Worm (Caenorhabditis elegans) whole organism, early embryonic: ENCODE results near the gene rpc-25.

ENCODE experiments used
- B0310.2 ChIP-seq: sonication (generic microtip); optimal IDR thresholded peaks from 2 replicates; lab custom pipeline; 2016; ENCODE audit warnings: mild to moderate bottlenecking, missing genetic modification characterization, missing compliant biosample characterization
- F13C5.2 ChIP-seq: sonication (generic microtip); optimal IDR thresholded peaks from 2 replicates; lab custom pipeline; 2017; ENCODE audit warnings: mild to moderate bottlenecking, missing genetic modification characterization, inconsistent platforms, missing compliant biosample characterization
- aly-1 ChIP-seq: sonication (generic microtip); optimal IDR thresholded peaks from 2 replicates; lab custom pipeline; 2016; ENCODE audit warnings: missing genetic modification characterization, missing compliant biosample characterization
- ama-1 ChIP-seq: fragments of 150-350 bp; optimal IDR thresholded peaks from 2 replicates; lab custom pipeline; 2014
- ceh-13 ChIP-seq: fragments of 200-800 bp; sonication (Bioruptor generic); optimal IDR thresholded peaks from 2 replicates; lab custom pipeline; 2018; ENCODE audit warnings: mild to moderate bottlenecking, missing genetic modification characterization, missing compliant biosample characterization
- ceh-36 ChIP-seq: sonication (generic microtip); optimal IDR thresholded peaks from 2 replicates; lab custom pipeline; 2016; ENCODE audit warnings: missing genetic modification characterization, inconsistent platforms, missing compliant biosample characterization
- ets-7 ChIP-seq: sonication (generic microtip); optimal IDR thresholded peaks from 2 replicates; lab custom pipeline; 2016; ENCODE audit warnings: missing genotype, missing genetic modification characterization, missing compliant biosample characterization
- flt-1 ChIP-seq: fragments of 200-800 bp; sonication (Bioruptor generic); IDR thresholded peaks from 2 replicates; pipeline ENCODE4 v1.3.6; 2022; ENCODE audit warnings: missing genetic modification characterization, missing compliant biosample characterization
- hmbx-1 ChIP-seq: sonication (generic microtip); optimal IDR thresholded peaks from 2 replicates; lab custom pipeline; 2016; ENCODE audit warnings: mild to moderate bottlenecking, missing genetic modification characterization, missing compliant biosample characterization
- hmg-4 ChIP-seq: fragments of 200-800 bp; sonication (Bioruptor generic); optimal IDR thresholded peaks from 2 replicates; lab custom pipeline; 2018; ENCODE audit warnings: mild to moderate bottlenecking, missing genetic modification characterization, missing compliant biosample characterization
- hnd-1 ChIP-seq: sonication (generic microtip); optimal IDR thresholded peaks from 2 replicates; lab custom pipeline; 2016; ENCODE audit warnings: missing genetic modification characterization, missing compliant biosample characterization
- pes-1 ChIP-seq: fragments of 200-800 bp; sonication (Bioruptor generic); IDR thresholded peaks from 2 replicates; pipeline ENCODE4 v1.3.6; 2022; ENCODE audit warnings: missing genetic modification reagents, missing genetic modification characterization, missing compliant biosample characterization
- scrt-1 ChIP-seq: fragments of 200-800 bp; sonication (Bioruptor generic); IDR thresholded peaks from 2 replicates; pipeline ENCODE4 v1.3.6; 2022; ENCODE audit warnings: missing genetic modification characterization, missing compliant biosample characterization
- sea-1 ChIP-seq: fragments of 200-800 bp; sonication (Bioruptor generic); conservative IDR thresholded peaks from 2 replicates; pipeline ENCODE4 v1.3.6; 2022; ENCODE audit warnings: missing genetic modification characterization, missing compliant biosample characterization
- tbx-11 ChIP-seq: fragments of 200-800 bp; sonication (Bioruptor generic); IDR thresholded peaks from 2 replicates; pipeline ENCODE4 v1.3.6; 2022; ENCODE audit warnings: missing genetic modification characterization, missing compliant biosample characterization
- tbx-37 ChIP-seq: fragments of 200-800 bp; sonication (Bioruptor generic); conservative IDR thresholded peaks from 2 replicates; pipeline ENCODE4 v1.3.6; 2022; ENCODE audit warnings: missing genetic modification reagents, missing genetic modification characterization, missing compliant biosample characterization
- tra-4 ChIP-seq: sonication (generic microtip); optimal IDR thresholded peaks from 2 replicates; lab custom pipeline; 2017; ENCODE audit warnings: missing genetic modification characterization, missing compliant biosample characterization

The rpc-25 gene

DNA sequence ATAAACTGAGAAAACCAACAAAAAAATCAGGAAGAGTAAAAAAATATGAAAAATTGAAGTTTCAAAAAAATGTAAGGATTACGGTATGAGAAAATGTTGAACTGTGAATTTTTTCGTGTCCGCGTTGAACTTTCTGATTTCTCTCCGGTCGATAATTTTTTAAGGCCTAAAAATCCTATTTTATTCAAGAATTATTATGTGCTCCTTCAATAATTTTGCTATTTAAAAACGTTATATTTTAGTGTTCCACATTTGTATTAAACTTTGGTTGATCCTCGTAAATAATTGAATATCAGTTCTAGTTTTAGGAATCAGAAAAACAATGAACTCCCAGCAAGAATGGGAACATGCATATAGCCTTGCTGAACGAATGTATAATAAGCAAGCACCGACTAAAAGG is 6.2 kb upstream of the rpc-25 start, which contains the start of gene hpo-40:
hpo-40 (plus strand) TSS at position 301 of the 400 bp plus-strand sequence.
- TF ChIP-seq tra-4 (no peak), tbx-37 (GFP tag; lab: Robert Waterston, UW) (no peak), hmg-4 (GFP tag; lab: Kevin White, UChicago) (no peak), ama-1 (lab: Kevin White, UChicago) (no peak), ceh-36 (tag; lab: Kevin White, UChicago) (no peak), aly-1 (tag; lab: Kevin White, UChicago) (no peak), hmbx-1 (tag; lab: Kevin White, UChicago) (no peak), pes-1 (GFP tag; lab: Robert Waterston, UW) (no peak), tbx-11 (GFP tag; lab: Robert Waterston, UW) (no peak), F13C5.2 (tag; lab: Kevin White, UChicago) (no peak), flt-1 (GFP tag; lab: Robert Waterston, UW) (no peak), sea-1 (GFP tag; lab: Robert Waterston, UW) (no peak), ceh-13 (GFP tag; lab: Kevin White, UChicago) (no peak)

DNA sequence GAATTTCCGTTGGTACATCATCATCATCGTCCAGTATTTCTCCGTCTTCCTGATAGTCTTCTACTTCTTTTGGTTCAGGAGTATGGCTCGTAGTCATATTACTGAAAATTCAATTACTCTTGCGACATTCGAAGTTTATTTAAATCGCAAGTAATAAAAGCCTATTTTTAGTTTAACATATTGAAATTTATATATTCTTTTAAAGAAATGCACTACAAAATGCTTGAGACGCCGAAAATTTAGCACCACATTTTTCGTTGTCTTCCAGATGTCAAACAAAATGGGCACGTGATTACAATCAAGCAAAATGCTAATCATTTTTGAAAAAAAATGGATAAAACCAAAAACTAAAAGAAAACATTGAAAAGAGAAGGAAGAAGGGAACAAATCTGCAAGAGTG is 5.6 kb upstream of the rpc-25 start, which contains the start of gene zhit-3:
zhit-3 (minus strand) TSS at position 101 of the 400 bp plus-strand sequence.
- TF ChIP-seq flt-1 (GFP tag; lab: Robert Waterston, UW) (no peak), ceh-13 (GFP tag; lab: Kevin White, UChicago) (no peak), aly-1 (tag; lab: Kevin White, UChicago) (no peak), hmg-4 (GFP tag; lab: Kevin White, UChicago) (no peak), hmbx-1 (tag; lab: Kevin White, UChicago) (no peak), tbx-11 (GFP tag; lab: Robert Waterston, UW) (no peak), ets-7 (tag; lab: Kevin White, UChicago) (no peak), B0310.2 (no peak), ceh-36 (tag; lab: Kevin White, UChicago) (no peak), scrt-1 (GFP tag; lab: Robert Waterston, UW) (no peak), tbx-37 (GFP tag; lab: Robert Waterston, UW) (no peak), pes-1 (GFP tag; lab: Robert Waterston, UW) (no peak), hnd-1 (tag; lab: Kevin White, UChicago) (no peak), ama-1 (lab: Kevin White, UChicago) (no peak), F13C5.2 (tag; lab: Kevin White, UChicago) (no peak)

DNA sequence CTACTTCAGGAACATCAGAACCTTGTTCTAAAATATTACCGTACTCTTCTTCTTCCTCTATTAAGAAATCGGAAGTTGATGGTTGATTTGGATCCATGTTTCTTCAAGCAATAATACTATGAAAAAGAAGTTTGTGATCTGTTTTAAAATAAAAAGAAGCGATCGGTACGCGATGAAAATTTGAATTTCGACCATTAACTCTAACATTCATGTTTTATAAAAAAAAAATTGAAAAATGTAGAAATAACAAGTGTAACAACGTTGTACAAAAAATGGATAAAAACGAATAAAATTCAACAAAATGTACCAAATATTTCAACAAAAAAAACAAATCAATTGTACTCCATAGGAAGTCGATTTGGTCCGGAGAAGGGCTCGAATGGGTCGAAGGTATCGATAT is 3.8 kb upstream of the rpc-25 start, which contains the start of gene tftc-3:
tftc-3 (minus strand) TSS at position 101 of the 400 bp plus-strand sequence.
- TF ChIP-seq hnd-1 (tag; lab: Kevin White, UChicago) = no peak
- no peak for TF ChIP-seq B0310.2
- TF ChIP-seq tbx-11 (GFP tag; lab: Robert Waterston, UW) = no peak
- TF ChIP-seq flt-1 (GFP tag; lab: Robert Waterston, UW) = no peak
- no peak for TF ChIP-seq sea-1 (GFP tag; lab: Robert Waterston, UW)
- TF ChIP-seq ceh-13 (GFP tag; lab: Kevin White, UChicago) = no peak
- TF ChIP-seq hmbx-1 (tag; lab: Kevin White, UChicago) = no peak
- no peak for TF ChIP-seq hmg-4 (GFP tag; lab: Kevin White, UChicago)
- TF ChIP-seq tra-4 = no peak
- no peak for TF ChIP-seq F13C5.2 (tag; lab: Kevin White, UChicago)
- TF ChIP-seq ama-1 (lab: Kevin White, UChicago) = no peak
- TF ChIP-seq tbx-37 (GFP tag; lab: Robert Waterston, UW) = no peak
- no peak for TF ChIP-seq scrt-1 (GFP tag; lab: Robert Waterston, UW)
- no peak for TF ChIP-seq pes-1 (GFP tag; lab: Robert Waterston, UW)
- no peak for TF ChIP-seq ceh-36 (tag; lab: Kevin White, UChicago)
- TF ChIP-seq aly-1 (tag; lab: Kevin White, UChicago) = no peak

DNA sequence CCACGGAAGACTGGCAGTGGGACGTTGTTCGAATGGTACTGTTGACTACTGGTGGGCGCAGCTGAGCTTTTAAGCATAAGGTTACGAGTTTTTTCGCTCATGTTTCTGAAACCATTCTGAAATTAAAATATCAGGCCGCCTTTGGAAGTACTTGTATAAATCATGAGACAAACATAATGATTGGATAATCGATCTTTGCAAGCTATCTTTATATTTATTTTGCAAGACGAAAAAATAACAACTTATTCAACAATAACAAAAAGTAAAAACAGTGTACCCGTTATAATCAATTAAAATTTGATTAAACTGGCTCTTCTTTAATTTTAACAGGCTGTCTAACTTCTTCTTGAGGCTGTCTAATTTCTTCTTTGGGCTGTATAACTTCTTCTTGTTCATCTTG is 919 bp downstream of the rpc-25 start, which contains the start of gene ZK856.16:
ZK856.16 (minus strand) TSS at position 101 of the 400 bp plus-strand sequence.
- TF ChIP-seq pes-1 (GFP tag; lab: Robert Waterston, UW) = no peak
- no peak for TF ChIP-seq ceh-13 (GFP tag; lab: Kevin White, UChicago)
- TF ChIP-seq hmbx-1 (tag; lab: Kevin White, UChicago) = no peak
- TF ChIP-seq hmg-4 (GFP tag; lab: Kevin White, UChicago) = no peak
- TF ChIP-seq F13C5.2 (tag; lab: Kevin White, UChicago) = no peak
- no peak for TF ChIP-seq scrt-1 (GFP tag; lab: Robert Waterston, UW)
- no peak for TF ChIP-seq tra-4
- TF ChIP-seq ama-1 (lab: Kevin White, UChicago) = no peak
- TF ChIP-seq B0310.2 = no peak
- TF ChIP-seq flt-1 (GFP tag; lab: Robert Waterston, UW) = no peak

DNA sequence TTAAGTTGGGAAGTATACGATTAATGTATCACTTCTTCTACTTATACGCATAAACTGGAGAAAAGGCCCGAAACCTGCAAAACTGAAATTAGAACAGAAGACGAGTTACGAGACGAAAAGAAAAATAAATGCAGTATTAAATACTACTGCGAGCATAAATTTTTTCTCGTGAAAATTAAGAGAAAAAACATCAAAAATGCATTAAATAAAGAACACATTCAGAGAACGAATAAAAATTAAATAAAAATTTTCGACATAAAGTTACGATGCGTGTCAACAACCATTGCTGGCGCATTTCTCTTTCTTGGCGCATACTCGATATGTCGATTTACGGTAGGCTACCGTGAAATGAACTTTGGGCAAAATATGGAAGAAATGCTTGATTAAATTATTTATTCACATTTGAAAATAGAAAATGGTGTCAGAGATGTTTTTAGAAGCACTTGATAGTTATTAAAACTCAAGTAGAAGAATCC is 1.5 kb downstream of the rpc-25 start, which contains the start of the genes ZK856.19 and ZK856.11:
ZK856.19 (minus strand) TSS at position 51 of the 476 bp plus-strand sequence.
ZK856.11 (minus strand) TSS at position 76 of the 476 bp plus-strand sequence.
- TF ChIP-seq ets-7 (tag; lab: Kevin White, UChicago) (no peak), tbx-37 (GFP tag; lab: Robert Waterston, UW) (no peak), tbx-11 (GFP tag; lab: Robert Waterston, UW) (no peak), hmg-4 (GFP tag; lab: Kevin White, UChicago) (no peak), flt-1 (GFP tag; lab: Robert Waterston, UW) (no peak), hnd-1 (tag; lab: Kevin White, UChicago) (no peak), scrt-1 (GFP tag; lab: Robert Waterston, UW) (no peak), ceh-13 (GFP tag; lab: Kevin White, UChicago) (no peak)

DNA sequence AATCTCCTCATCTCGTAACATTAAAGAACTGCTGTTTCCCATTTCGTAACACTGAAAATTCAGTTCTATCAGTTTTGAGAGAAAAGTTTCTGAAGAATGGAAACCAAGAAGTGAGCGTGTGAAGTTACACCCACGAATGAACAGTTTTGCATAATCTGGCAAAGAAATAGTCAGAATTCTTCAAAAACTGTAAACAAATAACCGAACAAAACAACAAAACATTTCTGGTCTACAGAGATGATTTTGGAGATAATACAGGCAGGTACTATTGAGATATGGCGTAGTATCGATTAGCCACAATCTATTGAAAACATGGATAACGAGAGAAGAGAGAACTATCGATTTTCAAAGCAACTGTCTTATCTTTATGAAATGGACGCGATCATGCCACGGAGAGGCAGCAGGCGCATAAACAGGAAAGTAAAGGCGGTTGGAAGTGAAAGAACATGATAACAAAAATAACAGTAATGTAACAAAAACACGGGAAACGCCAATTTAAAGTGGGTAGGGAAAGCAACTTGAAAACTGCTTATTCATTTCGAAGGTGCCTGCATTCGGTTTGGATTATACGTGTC is 2.9 kb downstream of the rpc-25 start, which contains the start of gene chpf-1:
chpf-1 (minus strand) TSS at position 51 of the 575 bp plus-strand sequence.
- TF ChIP-seq tbx-11 (GFP tag; lab: Robert Waterston, UW) (no peak), flt-1 (GFP tag; lab: Robert Waterston, UW) (no peak), ama-1 (lab: Kevin White, UChicago) (no peak), scrt-1 (GFP tag; lab: Robert Waterston, UW) (no peak), hnd-1 (tag; lab: Kevin White, UChicago) (no peak), pes-1 (GFP tag; lab: Robert Waterston, UW) (no peak), ceh-13 (GFP tag; lab: Kevin White, UChicago) (no peak), F13C5.2 (tag; lab: Kevin White, UChicago) (no peak), aly-1 (tag; lab: Kevin White, UChicago) (no peak), tra-4 (no peak), sea-1 (GFP tag; lab: Robert Waterston, UW) (no peak)
